Worm (Caenorhabditis elegans): ENCODE data around the gene scly-1.

The scly-1 gene

ce11 chrII:6322979-6323378 is 42.1 kb upstream of the scly-1 start, which contains the start of gene C32D5.4:
Gene C32D5.4, minus strand, starts transcription at chrII:6323079.
- TF ChIP-seq elt-1 (tag; optimal IDR thresholded peaks at IDR 0.05) (no peak), unc-62 (GFP tag; optimal IDR thresholded peaks at IDR 0.05) (no peak), nhr-6 (tag; optimal IDR thresholded peaks at IDR 0.05) (no peak), ama-1 (optimal IDR thresholded peaks at IDR 0.05) (no peak), gmeb-1 (tag; optimal IDR thresholded peaks at IDR 0.05) (no peak), nhr-25 (tag; optimal IDR thresholded peaks at IDR 0.05) (no peak), R02D3.7 (tag; optimal IDR thresholded peaks at IDR 0.05) (no peak), ztf-11 (tag; optimal IDR thresholded peaks at IDR 0.05) (no peak), zag-1 (tag; optimal IDR thresholded peaks at IDR 0.05) (no peak)

- no peak for TF ChIP-seq elt-3 (tag; optimal IDR thresholded peaks at IDR 0.05)
- TF ChIP-seq dmd-4 (tag; optimal IDR thresholded peaks at IDR 0.05): no peak
- TF ChIP-seq ZK546.5 (tag; optimal IDR thresholded peaks at IDR 0.05): no peak
- TF ChIP-seq nhr-23 (tag; optimal IDR thresholded peaks at IDR 0.05): no peak
- TF ChIP-seq ztf-4 (tag; optimal IDR thresholded peaks at IDR 0.05): no peak
- no peak for TF ChIP-seq nhr-12 (tag; optimal IDR thresholded peaks at IDR 0.05)
- no peak for TF ChIP-seq C34F6.9 (tag; optimal IDR thresholded peaks at IDR 0.05)
- no peak for TF ChIP-seq Y55F3AM.14 (GFP tag; optimal IDR thresholded peaks at IDR 0.05)
- no peak for TF ChIP-seq nhr-77 (tag; optimal IDR thresholded peaks at IDR 0.05)
- TF ChIP-seq lin-13 (GFP tag; optimal IDR thresholded peaks at IDR 0.05): no peak
- no peak for TF ChIP-seq gmeb-1 (tag; optimal IDR thresholded peaks at IDR 0.05)
- no peak for TF ChIP-seq aly-2 (tag; optimal IDR thresholded peaks at IDR 0.05)
- no peak for TF ChIP-seq fos-1 (tag; optimal IDR thresholded peaks at IDR 0.05)
These were observed 41.2 kb upstream of the scly-1 start for ce11 chrII:6322081-6322480.

- TF ChIP-seq C34F6.9 (tag; optimal IDR thresholded peaks at IDR 0.05) (peak; percentile 78), mbf-1 (tag; optimal IDR thresholded peaks at IDR 0.05) (no peak), lin-13 (GFP tag; optimal IDR thresholded peaks at IDR 0.05) (peak; percentile 46), R02D3.7 (tag; optimal IDR thresholded peaks at IDR 0.05) (no peak), crh-2 (tag; optimal IDR thresholded peaks at IDR 0.05) (peak; percentile 56), lin-11 (tag; optimal IDR thresholded peaks at IDR 0.05) (no peak), nhr-11 (tag; optimal IDR thresholded peaks at IDR 0.05) (no peak), gmeb-1 (tag; optimal IDR thresholded peaks at IDR 0.05) (peak; percentile 92), sma-9 (GFP tag; optimal IDR thresholded peaks at IDR 0.05) (peak; percentile 16), sma-9 (tag; optimal IDR thresholded peaks at IDR 0.05) (no peak), unc-62 (GFP tag; optimal IDR thresholded peaks at IDR 0.05) (no peak), peb-1 (tag; optimal IDR thresholded peaks at IDR 0.05) (no peak), lsy-2 (tag; optimal IDR thresholded peaks at IDR 0.05) (peak; percentile 58 to 79), egl-27 (tag; optimal IDR thresholded peaks at IDR 0.05) (no peak), skn-1 (tag; optimal IDR thresholded peaks at IDR 0.05) (no peak), mab-5 (tag; optimal IDR thresholded peaks at IDR 0.05) (peak; percentile 41), unc-55 (GFP tag; optimal IDR thresholded peaks at IDR 0.05) (peak; percentile 86)
These were observed 39.9 kb upstream of the scly-1 start, which contains the start of gene efr-3 for ce11 chrII:6320655-6321388. Gene efr-3, minus strand, starts transcription at chrII:6321159.

ce11 chrII:6311888-6312287 is 31.0 kb upstream of the scly-1 start:
- TF ChIP-seq F13H6.1 (tag; optimal IDR thresholded peaks at IDR 0.05) (no peak), alr-1 (tag; optimal IDR thresholded peaks at IDR 0.05) (no peak), unc-39 (tag; optimal IDR thresholded peaks at IDR 0.05) (no peak), mbf-1 (tag; optimal IDR thresholded peaks at IDR 0.05) (no peak), mdl-1 (tag; optimal IDR thresholded peaks at IDR 0.05) (no peak), crh-2 (tag; optimal IDR thresholded peaks at IDR 0.05) (no peak), ceh-82 (tag; optimal IDR thresholded peaks at IDR 0.05) (no peak), R02D3.7 (tag; optimal IDR thresholded peaks at IDR 0.05) (no peak), nhr-12 (tag; optimal IDR thresholded peaks at IDR 0.05) (no peak), unc-55 (GFP tag; optimal IDR thresholded peaks at IDR 0.05) (no peak), mab-5 (tag; optimal IDR thresholded peaks at IDR 0.05) (no peak), Y55F3AM.14 (GFP tag; optimal IDR thresholded peaks at IDR 0.05) (no peak), gmeb-1 (tag; optimal IDR thresholded peaks at IDR 0.05) (no peak), elt-1 (tag; optimal IDR thresholded peaks at IDR 0.05) (no peak), peb-1 (tag; optimal IDR thresholded peaks at IDR 0.05) (no peak), sma-3 (GFP tag; optimal IDR thresholded peaks at IDR 0.05) (no peak), C34F6.9 (tag; optimal IDR thresholded peaks at IDR 0.05) (no peak)
